Worm (Caenorhabditis elegans): ENCODE data around the gene Y43F8B.9.
A peak's percentile ranks its signal among the peaks of the same experiment; 100 is the strongest.

The Y43F8B.9 gene

DNA sequence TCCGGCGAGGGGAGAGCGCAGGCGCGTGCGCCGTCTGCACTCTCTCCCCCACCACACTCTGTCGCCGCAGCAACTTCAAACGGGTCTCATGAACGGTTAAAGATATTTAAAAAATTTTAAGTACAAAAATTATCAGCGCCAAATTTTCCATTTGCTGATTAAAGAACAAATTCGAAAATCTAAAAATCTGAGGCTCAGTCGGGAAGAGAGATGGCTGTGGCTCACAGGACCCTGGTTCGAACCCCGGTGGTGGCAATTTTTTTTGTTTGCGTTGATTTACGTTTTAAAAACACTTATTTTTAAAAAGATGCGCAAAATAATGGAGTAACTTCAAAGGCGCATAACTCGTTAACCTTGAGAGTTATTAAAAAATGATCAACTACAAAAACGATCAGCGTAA is 19.1 kb downstream of the Y43F8B.9 start:
- TF ChIP-seq hnd-1 (tag; optimal IDR thresholded peaks at IDR 0.05) (no peak), tra-4 (tag; optimal IDR thresholded peaks at IDR 0.05) (no peak), hmg-4 (GFP tag; optimal IDR thresholded peaks at IDR 0.05) (no peak), ceh-13 (GFP tag; optimal IDR thresholded peaks at IDR 0.05) (no peak), tbx-11 (GFP tag; IDR thresholded peaks at IDR 0.05) (no peak), scrt-1 (GFP tag; IDR thresholded peaks at IDR 0.05) (no peak), aly-1 (tag; optimal IDR thresholded peaks at IDR 0.05) (no peak), ets-7 (tag; optimal IDR thresholded peaks at IDR 0.05) (no peak), hmbx-1 (tag; optimal IDR thresholded peaks at IDR 0.05) (no peak), F13C5.2 (tag; optimal IDR thresholded peaks at IDR 0.05) (no peak), tbx-37 (GFP tag; conservative IDR thresholded peaks at IDR 0.05) (no peak), flt-1 (GFP tag; IDR thresholded peaks at IDR 0.05) (no peak), B0310.2 (tag; optimal IDR thresholded peaks at IDR 0.05) (no peak), sea-1 (GFP tag; conservative IDR thresholded peaks at IDR 0.05) (no peak), pes-1 (GFP tag; IDR thresholded peaks at IDR 0.05) (no peak), ceh-36 (tag; optimal IDR thresholded peaks at IDR 0.05) (no peak)

DNA sequence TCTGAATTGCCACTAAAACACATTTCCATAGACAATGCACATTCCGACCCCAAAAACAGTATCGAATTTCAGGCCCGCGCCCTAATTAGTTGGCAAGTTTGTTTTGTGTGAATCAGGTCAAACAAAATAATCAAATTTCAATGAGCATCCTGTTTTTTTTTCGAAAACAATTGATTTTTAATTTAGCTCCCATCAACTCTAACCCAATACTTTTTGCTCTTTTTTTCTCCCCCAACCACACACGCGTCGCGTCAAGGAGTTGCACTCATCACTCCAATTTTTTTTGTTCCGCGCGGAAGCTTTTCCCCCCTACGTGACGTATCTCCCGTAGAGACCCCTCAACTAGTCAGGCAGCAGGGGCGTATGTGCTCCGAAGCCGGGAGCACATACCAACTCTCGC is 23.4 kb downstream of the Y43F8B.9 start:
- no peak for TF ChIP-seq aly-1 (tag; optimal IDR thresholded peaks at IDR 0.05)
- no peak for TF ChIP-seq hmg-4 (GFP tag; optimal IDR thresholded peaks at IDR 0.05)
- no peak for TF ChIP-seq tbx-37 (GFP tag; conservative IDR thresholded peaks at IDR 0.05)

DNA sequence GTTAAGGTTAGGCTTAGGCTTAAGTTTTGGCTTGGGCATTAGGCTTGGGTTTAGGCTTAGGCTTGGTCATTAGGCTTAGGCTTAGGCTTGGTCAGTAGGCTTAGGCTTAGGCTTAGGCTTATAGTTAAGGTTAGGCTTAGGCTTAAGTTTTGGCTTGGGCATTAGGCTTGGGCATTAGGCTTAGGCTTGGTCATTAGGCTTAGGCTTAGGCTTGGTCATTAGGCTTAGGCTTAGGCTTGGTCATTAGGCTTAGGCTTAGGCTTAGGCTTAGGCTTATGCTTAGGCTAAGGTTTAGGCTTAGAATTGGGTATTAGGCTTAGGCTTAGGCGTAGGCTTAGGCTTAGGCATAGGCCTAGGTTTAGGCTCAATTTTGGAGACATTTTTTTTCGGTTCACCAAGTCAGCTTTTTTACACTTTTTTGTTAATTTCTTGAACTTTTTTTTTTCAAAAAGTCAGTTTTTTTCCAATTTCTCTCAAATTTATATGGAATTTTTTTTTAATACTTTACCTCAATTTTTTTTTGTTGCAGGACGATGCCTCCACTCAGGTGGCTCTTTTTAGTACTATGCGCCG is 24.7 kb downstream of the Y43F8B.9 start, which contains the start of gene Y43F8B.3:
Gene Y43F8B.3, plus strand, starts transcription at position 523 of the 573 bp plus-strand sequence.
- no peak for TF ChIP-seq sea-1 (GFP tag; conservative IDR thresholded peaks at IDR 0.05)
- TF ChIP-seq ceh-36 (tag; optimal IDR thresholded peaks at IDR 0.05), result peak; percentile 72

DNA sequence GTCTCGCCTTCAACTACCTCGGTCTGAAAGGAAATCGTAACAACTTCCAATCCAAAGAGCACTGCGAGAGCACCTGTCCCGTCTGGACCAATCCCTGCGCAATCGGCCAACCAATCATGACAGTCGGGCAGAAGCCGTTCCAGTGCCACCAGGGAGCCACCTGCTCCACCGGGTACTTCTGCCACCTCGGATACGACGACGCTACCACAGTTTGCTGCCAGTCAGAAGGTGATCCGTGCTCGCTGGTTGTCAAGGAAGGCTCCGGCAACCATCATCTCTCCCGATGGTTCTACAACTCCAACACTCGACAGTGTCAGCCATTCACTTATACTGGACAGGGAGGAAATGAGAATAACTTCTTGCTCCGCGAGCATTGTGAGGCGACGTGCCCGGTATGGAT is 31.1 kb downstream of the Y43F8B.9 start:
- TF ChIP-seq hnd-1 (tag; optimal IDR thresholded peaks at IDR 0.05) (no peak), tbx-11 (GFP tag; IDR thresholded peaks at IDR 0.05) (no peak), flt-1 (GFP tag; IDR thresholded peaks at IDR 0.05) (no peak), hmbx-1 (tag; optimal IDR thresholded peaks at IDR 0.05) (no peak), ets-7 (tag; optimal IDR thresholded peaks at IDR 0.05) (no peak), aly-1 (tag; optimal IDR thresholded peaks at IDR 0.05) (no peak), pes-1 (GFP tag; IDR thresholded peaks at IDR 0.05) (no peak), sea-1 (GFP tag; conservative IDR thresholded peaks at IDR 0.05) (no peak), ceh-36 (tag; optimal IDR thresholded peaks at IDR 0.05) (no peak), hmg-4 (GFP tag; optimal IDR thresholded peaks at IDR 0.05) (no peak), tra-4 (tag; optimal IDR thresholded peaks at IDR 0.05) (no peak)

DNA sequence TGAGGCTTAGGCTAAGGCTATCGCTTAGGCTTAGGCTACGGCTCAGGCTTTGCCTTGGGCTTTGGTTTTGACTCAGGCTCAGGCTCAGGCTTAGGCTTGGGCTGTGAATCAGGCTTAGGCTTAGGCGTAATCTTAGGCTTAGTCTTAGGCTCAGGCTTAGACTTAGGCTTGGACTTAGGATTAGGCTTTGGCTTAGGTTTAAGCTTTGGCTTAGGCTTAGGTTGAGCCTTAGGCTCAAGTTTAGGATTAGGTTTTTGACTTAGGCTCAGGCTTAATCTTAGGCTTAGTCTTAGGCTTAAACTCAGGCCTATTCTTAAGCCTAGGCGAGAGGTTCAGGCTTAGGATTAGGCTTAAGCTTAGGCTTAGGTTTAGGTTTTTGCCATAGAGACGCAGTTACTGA is 32.4 kb downstream of the Y43F8B.9 start:
- peak; percentile 87 for TF ChIP-seq ceh-36 (tag; optimal IDR thresholded peaks at IDR 0.05)
- no peak for TF ChIP-seq F13C5.2 (tag; optimal IDR thresholded peaks at IDR 0.05)

DNA sequence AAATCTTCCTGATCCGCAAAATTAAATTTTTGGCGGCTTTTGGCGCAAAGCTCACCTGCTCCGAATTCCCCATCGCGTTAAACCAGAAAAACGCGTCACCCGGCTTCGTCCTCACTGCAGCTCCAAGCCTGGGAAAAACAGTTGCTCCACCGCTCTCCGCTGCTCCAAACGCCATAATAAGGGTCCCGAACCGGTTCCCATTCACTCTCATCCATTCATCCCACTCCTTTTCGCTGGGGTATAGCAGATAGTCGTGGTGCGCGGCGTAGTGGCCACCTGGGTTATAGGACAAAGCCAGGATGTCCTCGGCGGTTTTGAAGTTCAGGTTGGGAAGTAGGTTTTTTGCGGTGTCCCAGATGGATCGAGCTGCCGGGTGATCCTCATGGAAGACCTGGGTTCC is 33.0 kb downstream of the Y43F8B.9 start:
- TF ChIP-seq tbx-11 (GFP tag; IDR thresholded peaks at IDR 0.05) (no peak), ets-7 (tag; optimal IDR thresholded peaks at IDR 0.05) (no peak), ama-1 (optimal IDR thresholded peaks at IDR 0.05) (no peak), sea-1 (GFP tag; conservative IDR thresholded peaks at IDR 0.05) (no peak), scrt-1 (GFP tag; IDR thresholded peaks at IDR 0.05) (no peak), ceh-13 (GFP tag; optimal IDR thresholded peaks at IDR 0.05) (no peak), hnd-1 (tag; optimal IDR thresholded peaks at IDR 0.05) (no peak), tbx-37 (GFP tag; conservative IDR thresholded peaks at IDR 0.05) (no peak), tra-4 (tag; optimal IDR thresholded peaks at IDR 0.05) (no peak), ceh-36 (tag; optimal IDR thresholded peaks at IDR 0.05) (no peak), aly-1 (tag; optimal IDR thresholded peaks at IDR 0.05) (no peak), flt-1 (GFP tag; IDR thresholded peaks at IDR 0.05) (no peak), hmg-4 (GFP tag; optimal IDR thresholded peaks at IDR 0.05) (no peak)

DNA sequence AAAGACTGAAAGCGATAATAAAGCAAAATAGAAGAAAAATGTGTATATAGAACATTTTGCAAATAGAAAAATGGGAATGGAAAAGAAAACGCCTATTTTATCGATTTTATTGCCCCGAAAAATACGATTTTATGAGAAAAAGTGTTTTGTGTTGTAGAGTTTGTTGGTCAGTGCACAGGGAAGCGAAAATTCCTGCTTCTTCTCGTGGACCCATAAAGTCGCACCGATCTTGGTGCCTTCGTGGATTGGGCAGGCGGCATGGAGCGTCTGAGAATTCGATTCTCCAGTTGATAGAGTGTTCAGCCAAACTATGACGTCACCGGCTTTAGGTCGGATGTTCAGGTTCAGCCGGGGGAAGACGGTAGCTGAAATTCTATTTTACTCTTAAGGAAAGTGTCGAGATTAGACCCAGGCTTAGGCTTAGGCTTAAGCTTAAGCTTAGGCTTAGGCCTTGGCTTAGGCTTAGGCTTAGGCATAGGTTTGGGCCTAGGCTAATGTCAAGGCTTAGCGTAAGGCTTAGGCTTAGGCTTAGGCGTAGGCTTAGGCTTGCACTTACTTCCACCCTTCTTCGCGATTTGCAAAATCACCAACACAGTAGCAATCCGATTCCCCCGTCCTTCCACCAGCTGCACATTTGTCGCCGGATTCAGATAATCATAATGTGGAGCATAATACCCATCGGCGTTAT is 34.5 kb downstream of the Y43F8B.9 start, which contains the start of gene Y43F8B.19:
Gene Y43F8B.19, minus strand, starts transcription at position 51 of the 688 bp plus-strand sequence.
- TF ChIP-seq B0310.2 (tag; optimal IDR thresholded peaks at IDR 0.05), result no peak
- peak; percentile 63 for TF ChIP-seq ceh-36 (tag; optimal IDR thresholded peaks at IDR 0.05)

DNA sequence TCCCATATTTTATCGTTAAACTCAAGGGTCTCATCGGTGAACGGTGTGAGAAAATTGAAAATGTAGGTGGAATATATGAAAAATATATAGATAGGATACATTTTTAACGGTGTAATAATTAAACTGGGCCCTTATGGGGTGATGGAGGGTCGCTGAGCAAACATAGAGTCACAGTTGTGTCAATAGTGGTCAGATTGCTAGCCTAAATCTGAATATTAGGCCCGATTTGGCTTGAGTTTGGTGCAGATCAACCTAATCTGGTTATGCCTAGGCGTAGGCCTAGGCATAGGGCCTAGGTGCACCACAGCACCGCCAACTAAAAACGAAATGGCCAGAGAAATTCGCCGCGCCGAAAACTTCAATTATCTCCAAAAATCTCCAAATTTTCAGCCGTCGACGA is 35.6 kb downstream of the Y43F8B.9 start, which contains the start of gene phy-4:
Gene phy-4, minus strand, starts transcription at position 101 of the 400 bp plus-strand sequence.
- TF ChIP-seq flt-1 (GFP tag; IDR thresholded peaks at IDR 0.05) (no peak), hnd-1 (tag; optimal IDR thresholded peaks at IDR 0.05) (no peak), pes-1 (GFP tag; IDR thresholded peaks at IDR 0.05) (no peak), sea-1 (GFP tag; conservative IDR thresholded peaks at IDR 0.05) (no peak), tra-4 (tag; optimal IDR thresholded peaks at IDR 0.05) (no peak), tbx-11 (GFP tag; IDR thresholded peaks at IDR 0.05) (no peak), hmg-4 (GFP tag; optimal IDR thresholded peaks at IDR 0.05) (no peak), ceh-13 (GFP tag; optimal IDR thresholded peaks at IDR 0.05) (no peak), B0310.2 (tag; optimal IDR thresholded peaks at IDR 0.05) (no peak), hmbx-1 (tag; optimal IDR thresholded peaks at IDR 0.05) (no peak), F13C5.2 (tag; optimal IDR thresholded peaks at IDR 0.05) (no peak), ets-7 (tag; optimal IDR thresholded peaks at IDR 0.05) (no peak)

All from whole organism, early embryonic.